Fruit fly (Drosophila melanogaster): ENCODE results near the gene r.

DNA sequence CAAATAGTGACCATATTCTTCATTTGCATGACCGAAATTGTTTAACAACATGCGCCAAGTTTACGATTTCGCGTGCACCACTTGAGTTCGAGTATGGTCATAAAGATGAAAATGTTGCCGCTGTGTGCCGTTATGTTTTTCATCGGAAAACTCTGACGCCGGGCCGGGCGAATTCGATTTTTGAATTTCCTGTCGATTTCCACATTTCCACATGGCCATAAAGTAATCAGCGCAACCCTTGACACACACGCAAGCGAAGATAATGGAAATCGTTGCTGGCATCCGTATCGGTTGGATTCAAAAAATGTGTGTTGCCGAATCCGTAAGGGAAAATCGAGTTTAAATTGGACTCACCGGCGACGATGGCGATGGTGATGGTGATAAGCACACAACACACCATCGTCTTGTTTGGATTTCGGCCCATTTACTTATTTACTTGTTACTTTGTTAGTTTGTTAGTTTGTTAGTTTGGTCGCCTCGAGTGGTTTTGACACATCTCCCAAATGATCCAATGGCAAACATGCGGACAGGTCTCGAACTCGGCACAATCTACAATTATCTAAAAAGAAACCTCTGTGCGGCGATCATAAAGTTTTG, 10.5 kb upstream of the r start:
- TF ChIP-seq CTCF (optimal IDR thresholded peaks at IDR 0.05) = no peak
- TF ChIP-seq CG8478 (optimal IDR thresholded peaks at IDR 0.05) = no peak
